Fruit fly (Drosophila melanogaster) whole organism, wandering third instar larva: ENCODE measurements around the gene RhoGEF4.

Experiments used
- Abd-B ChIP-seq: fragments of >200 bp; optimal IDR thresholded peaks from 2 replicates; lab custom pipeline; 2017; ENCODE audit warnings: missing biosample characterization, missing genetic modification characterization
- CG32264 ChIP-seq: fragments of 200-800 bp; sonication (Bioruptor generic); optimal IDR thresholded peaks from 2 replicates; lab custom pipeline; 2016; ENCODE audit warnings: missing biosample characterization, missing genetic modification characterization
- CG9705 ChIP-seq: fragments of 200-800 bp; sonication (Bioruptor generic); optimal IDR thresholded peaks from 2 replicates; lab custom pipeline; 2018; ENCODE audit warnings: missing biosample characterization, mild to moderate bottlenecking, missing genetic modification characterization
- CrebA ChIP-seq: fragments of 200-800 bp; sonication (Bioruptor generic); optimal IDR thresholded peaks from 2 replicates; lab custom pipeline; 2016; ENCODE audit warnings: missing biosample characterization, mild to moderate bottlenecking, missing genetic modification characterization, borderline replicate concordance
- Dfd ChIP-seq: fragments of >200 bp; optimal IDR thresholded peaks from 2 replicates; lab custom pipeline; 2017; ENCODE audit warnings: missing biosample characterization, missing genetic modification characterization
- Dif ChIP-seq: fragments of 200-275, 200-300 bp; sonication (Bioruptor generic); optimal IDR thresholded peaks from 2 replicates; lab custom pipeline; 2018; ENCODE audit warnings: missing biosample characterization, missing genetic modification characterization; ENCODE audit not compliant: partially characterized antibody
- GATAd ChIP-seq: sonication (Bioruptor generic); optimal IDR thresholded peaks from 2 replicates; lab custom pipeline; 2016; ENCODE audit warnings: missing biosample characterization, missing genetic modification characterization
- HLH106 ChIP-seq: fragments of 200-800 bp; optimal IDR thresholded peaks from 3 replicates; lab custom pipeline; 2019; ENCODE audit warnings: missing biosample characterization, mild to moderate bottlenecking, missing genetic modification characterization, moderate library complexity
- Hnf4 ChIP-seq: fragments of 200-800 bp; sonication (Bioruptor generic); optimal IDR thresholded peaks from 2 replicates; lab custom pipeline; 2016; ENCODE audit warnings: missing biosample characterization, mild to moderate bottlenecking, missing genetic modification characterization
- Hr78 ChIP-seq: fragments of >200 bp; optimal IDR thresholded peaks from 2 replicates; lab custom pipeline; 2017; ENCODE audit warnings: missing biosample characterization, missing genetic modification characterization
- Hr83 ChIP-seq: fragments of 200-300 bp; sonication (Bioruptor generic); optimal IDR thresholded peaks from 2 replicates; lab custom pipeline; 2016; ENCODE audit warnings: missing biosample characterization, mild to moderate bottlenecking, missing genetic modification characterization, moderate library complexity; ENCODE audit not compliant: poor library complexity, severe bottlenecking
- Jra ChIP-seq: sonication (Bioruptor generic); optimal IDR thresholded peaks from 2 replicates; lab custom pipeline; 2016; ENCODE audit warnings: missing biosample characterization, missing genetic modification characterization
- Mio ChIP-seq: sonication (Bioruptor generic); optimal IDR thresholded peaks from 2 replicates; lab custom pipeline; 2016; ENCODE audit warnings: missing biosample characterization, missing genetic modification characterization
- Myc ChIP-seq: fragments of >200 bp; optimal IDR thresholded peaks from 2 replicates; lab custom pipeline; 2017
- N ChIP-seq: fragments of >200 bp; optimal IDR thresholded peaks from 2 replicates; lab custom pipeline; 2018; ENCODE audit warnings: missing biosample characterization, missing external identifiers, missing genetic modification characterization
- OdsH ChIP-seq: fragments of 200-800 bp; sonication (Bioruptor generic); optimal IDR thresholded peaks from 2 replicates; lab custom pipeline; 2016; ENCODE audit warnings: missing biosample characterization, mild to moderate bottlenecking, missing genetic modification characterization
- Rel ChIP-seq, 2 experiments: fragments of 200-800 bp; sonication (Bioruptor generic) in 1 of 2; optimal IDR thresholded peaks; 2 replicates in 1 of 2; 3 replicates in 1 of 2; lab custom pipeline; 2016 to 2019; ENCODE audit warnings: mild to moderate bottlenecking in 2 of 2, missing biosample characterization in 2 of 2, missing genetic modification characterization in 2 of 2, moderate library complexity in 1 of 2
- Sp1 ChIP-seq: fragments of 200-800 bp; sonication (Bioruptor generic); optimal IDR thresholded peaks from 3 replicates; lab custom pipeline; 2019; ENCODE audit warnings: missing biosample characterization, mild to moderate bottlenecking, missing genetic modification characterization, moderate library complexity
- Vsx2 ChIP-seq: fragments of 200-300, 225-300 bp; sonication (Bioruptor generic); optimal IDR thresholded peaks from 2 replicates; lab custom pipeline; 2018; ENCODE audit warnings: missing biosample characterization, missing genetic modification characterization; ENCODE audit not compliant: partially characterized antibody
- br ChIP-seq: fragments of 200-800 bp; sonication (Bioruptor generic); optimal IDR thresholded peaks from 2 replicates; lab custom pipeline; 2016; ENCODE audit warnings: missing biosample characterization, missing genetic modification characterization
- brk ChIP-seq: fragments of 200-800 bp; sonication (Bioruptor generic); optimal IDR thresholded peaks from 2 replicates; lab custom pipeline; 2016; ENCODE audit warnings: missing biosample characterization, mild to moderate bottlenecking, missing genetic modification characterization
- dl ChIP-seq, 2 experiments: fragments of 175-275, 200-275 bp in 1 of 2; fragments of 200-275 bp in 1 of 2; sonication (Bioruptor generic); optimal IDR thresholded peaks; lab custom pipeline; 2018; ENCODE audit warnings: mild to moderate bottlenecking in 2 of 2, missing biosample characterization in 2 of 2, missing genetic modification characterization in 2 of 2, moderate library complexity in 2 of 2; ENCODE audit not compliant: partially characterized antibody in 2 of 2, insufficient read depth in 1 of 2
- dmrt93B ChIP-seq: fragments of 200-800 bp; sonication (Bioruptor generic); optimal IDR thresholded peaks from 2 replicates; lab custom pipeline; 2018; ENCODE audit warnings: missing biosample characterization, mild to moderate bottlenecking, missing genetic modification characterization
- dsf ChIP-seq: sonication (Bioruptor generic); optimal IDR thresholded peaks from 2 replicates; lab custom pipeline; 2016; ENCODE audit warnings: missing biosample characterization, missing genetic modification characterization, borderline replicate concordance
- ey ChIP-seq: fragments of 200-800 bp; sonication (Bioruptor generic); optimal IDR thresholded peaks from 2 replicates; lab custom pipeline; 2016; ENCODE audit warnings: missing biosample characterization, missing genetic modification characterization
- foxo ChIP-seq, 2 experiments: fragments of 200-800 bp; sonication (Bioruptor generic); optimal IDR thresholded peaks; 2 replicates in 1 of 2; 3 replicates in 1 of 2; lab custom pipeline; 2016 to 2017; ENCODE audit warnings: missing biosample characterization in 2 of 2, missing genetic modification characterization in 2 of 2
- fru ChIP-seq: fragments of 200-800 bp; sonication (Bioruptor generic); optimal IDR thresholded peaks from 3 replicates; lab custom pipeline; 2016; ENCODE audit warnings: missing biosample characterization, mild to moderate bottlenecking, missing genetic modification characterization
- h ChIP-seq: fragments of 200-800 bp; sonication (Bioruptor generic); optimal IDR thresholded peaks from 3 replicates; lab custom pipeline; 2016; ENCODE audit warnings: missing biosample characterization, mild to moderate bottlenecking, missing genetic modification characterization
- jim ChIP-seq: fragments of 175-275, 200-325 bp; sonication (Bioruptor generic); optimal IDR thresholded peaks from 2 replicates; lab custom pipeline; 2016; ENCODE audit warnings: missing biosample characterization, mild to moderate bottlenecking, missing genetic modification characterization
- lola ChIP-seq: fragments of >200 bp; optimal IDR thresholded peaks from 2 replicates; lab custom pipeline; 2017; ENCODE audit warnings: missing biosample characterization, missing genetic modification characterization
- pan ChIP-seq: fragments of >200 bp; optimal IDR thresholded peaks from 2 replicates; lab custom pipeline; 2017
- psq ChIP-seq: fragments of 200-800 bp; sonication (Bioruptor generic); optimal IDR thresholded peaks from 3 replicates; lab custom pipeline; 2017; ENCODE audit warnings: missing biosample characterization, mild to moderate bottlenecking, missing genetic modification characterization, moderate library complexity
- rgr ChIP-seq: fragments of 200-800 bp; sonication (Bioruptor generic); optimal IDR thresholded peaks from 3 replicates; lab custom pipeline; 2016; ENCODE audit warnings: missing biosample characterization, mild to moderate bottlenecking, missing genetic modification characterization
- sage ChIP-seq: fragments of 200-800 bp; sonication (Bioruptor generic); optimal IDR thresholded peaks from 2 replicates; lab custom pipeline; 2016; ENCODE audit warnings: missing biosample characterization, mild to moderate bottlenecking, missing genetic modification characterization
- sv ChIP-seq: fragments of 200-800 bp; sonication (Bioruptor generic); optimal IDR thresholded peaks from 3 replicates; lab custom pipeline; 2016; ENCODE audit warnings: missing biosample characterization, missing genetic modification characterization
- tai ChIP-seq: sonication (Bioruptor generic); optimal IDR thresholded peaks from 2 replicates; lab custom pipeline; 2016; ENCODE audit warnings: missing biosample characterization, missing genetic modification characterization
- usp ChIP-seq: fragments of >200 bp; optimal IDR thresholded peaks from 2 replicates; lab custom pipeline; 2017; ENCODE audit warnings: missing biosample characterization, missing genetic modification characterization
- woc ChIP-seq: sonication (Bioruptor generic); optimal IDR thresholded peaks from 2 replicates; lab custom pipeline; 2016; ENCODE audit warnings: missing biosample characterization, mild to moderate bottlenecking, missing genetic modification characterization

RhoGEF4 gene

DNA sequence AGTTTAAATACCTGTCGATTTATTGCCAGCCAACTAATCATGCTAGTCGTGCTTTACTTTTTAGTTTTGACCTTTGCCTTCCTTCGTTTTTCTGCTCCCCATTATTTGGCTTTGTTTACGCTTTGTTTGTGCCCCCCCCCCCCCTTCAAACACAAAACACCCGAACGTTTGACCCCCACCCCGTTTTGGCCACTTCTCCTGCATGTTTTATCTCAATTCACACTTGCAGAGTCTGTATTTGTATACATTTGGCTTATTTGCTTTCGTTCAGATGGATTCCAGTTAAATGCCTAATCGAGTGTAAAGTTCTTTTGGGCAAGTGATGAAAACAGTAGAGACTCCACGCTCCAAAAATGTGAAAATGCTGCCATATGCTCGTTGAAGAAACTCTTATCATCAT lies 26.1 kb upstream of the RhoGEF4 start:
- no peak for TF ChIP-seq HLH106 (tag; lab: Kevin White, UChicago)
- no peak for TF ChIP-seq sv (GFP tag; lab: Kevin White, UChicago)
- no peak for TF ChIP-seq OdsH (GFP tag; lab: Kevin White, UChicago)
- no peak for TF ChIP-seq dmrt93B
- no peak for TF ChIP-seq br
- TF ChIP-seq Rel (GFP tag; optimal IDR thresholded peaks at IDR 0.05; lab: Kevin White, UChicago): no peak
- no peak for TF ChIP-seq Rel (tag; optimal IDR thresholded peaks at IDR 0.05; lab: Kevin White, UChicago)
- no peak for TF ChIP-seq Myc
- no peak for TF ChIP-seq woc (GFP tag; lab: Kevin White, UChicago)

DNA sequence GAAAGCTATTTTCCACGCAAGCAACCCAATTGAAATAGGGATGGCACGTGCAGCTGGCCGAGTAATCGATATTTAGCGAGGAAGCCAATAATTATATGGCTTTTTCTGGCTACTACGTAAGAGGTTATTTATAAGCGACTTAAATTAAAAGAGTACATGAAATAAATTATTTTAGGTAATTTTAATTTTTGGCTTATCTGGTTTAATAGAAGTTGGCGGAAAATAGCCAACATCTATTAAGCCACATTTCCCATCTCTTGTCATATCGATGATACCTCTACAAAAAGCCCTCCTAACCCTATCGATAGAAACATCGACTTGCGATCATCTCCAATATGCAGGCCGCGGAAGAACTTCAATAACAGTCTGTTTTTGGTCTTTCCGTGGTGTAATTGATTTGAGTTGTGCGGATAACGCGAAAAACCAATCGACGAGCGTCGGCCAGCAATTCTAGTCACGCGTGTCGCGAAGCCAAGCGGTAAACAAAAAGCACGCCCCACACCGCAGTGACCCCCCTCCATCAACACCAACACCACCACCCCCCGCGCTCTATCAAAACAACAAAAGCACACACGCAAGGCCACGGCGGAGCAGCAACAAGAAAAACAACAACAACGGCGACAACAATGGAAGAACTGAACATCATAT lies 24.9 kb upstream of the RhoGEF4 start, which contains the start of the genes Srp19 and qm:
Gene Srp19 (minus strand): TSS at position 51 of the 648 bp plus-strand sequence.
Gene qm (plus strand): TSS at position 330 of the 648 bp plus-strand sequence.
- no peak for TF ChIP-seq N
- TF ChIP-seq GATAd (GFP tag; lab: Kevin White, UChicago): no peak
- peak; percentile 82 for TF ChIP-seq woc (GFP tag; lab: Kevin White, UChicago)
- peak; percentile 23 for TF ChIP-seq rgr (GFP tag; lab: Kevin White, UChicago)
- no peak for TF ChIP-seq lola (GFP tag; lab: Kevin White, UChicago)
- peak; percentile 42 for TF ChIP-seq ey (GFP tag; lab: Kevin White, UChicago)
- no peak for TF ChIP-seq sage (GFP tag; lab: Kevin White, UChicago)
- no peak for TF ChIP-seq CrebA (GFP tag; lab: Kevin White, UChicago)
- TF ChIP-seq jim (GFP tag; lab: Kevin White, UChicago): peak; percentile 7
- peak; percentile 69 for TF ChIP-seq Hnf4 (GFP tag; lab: Kevin White, UChicago)
- TF ChIP-seq psq: no peak
- peak; percentile 69 for TF ChIP-seq h (GFP tag; lab: Kevin White, UChicago)
- no peak for TF ChIP-seq brk
- TF ChIP-seq HLH106 (tag; lab: Kevin White, UChicago): peak; percentile 24
- no peak for TF ChIP-seq dl (GFP tag; optimal IDR thresholded peaks at IDR 0.05; lab: Kevin White, UChicago; ENCODE audit: insufficient read depth in 1 of 2, partially characterized antibody in 2 of 2)
- no peak for TF ChIP-seq Mio (GFP tag; lab: Kevin White, UChicago)
- TF ChIP-seq pan (lab: Kevin White, UChicago): no peak
- peak; percentile 14 for TF ChIP-seq CG9705 (GFP tag; lab: Kevin White, UChicago)
- no peak for TF ChIP-seq Abd-B (GFP tag; lab: Kevin White, UChicago)
- TF ChIP-seq fru (GFP tag; lab: Kevin White, UChicago): peak; percentile 63
- no peak for TF ChIP-seq Hr83
- peak; percentile 87 for TF ChIP-seq Myc
- no peak for TF ChIP-seq tai (GFP tag; lab: Kevin White, UChicago)
- peak; percentile 23 for TF ChIP-seq Dif (GFP tag; lab: Kevin White, UChicago)
- no peak for TF ChIP-seq CG32264 (GFP tag; lab: Kevin White, UChicago)
- no peak for TF ChIP-seq dmrt93B
- peak in 1 of 2 experiments; percentile 77 for TF ChIP-seq foxo (GFP tag; optimal IDR thresholded peaks at IDR 0.05; lab: Kevin White, UChicago)
- TF ChIP-seq Sp1 (GFP tag; lab: Kevin White, UChicago): peak; percentile 55
- TF ChIP-seq Dfd (GFP tag; lab: Kevin White, UChicago): no peak
- TF ChIP-seq usp (GFP tag; lab: Kevin White, UChicago): no peak
- TF ChIP-seq br: peak; percentile 50
- TF ChIP-seq dsf: no peak
- TF ChIP-seq Jra (GFP tag; lab: Kevin White, UChicago): peak; percentile 66
- TF ChIP-seq OdsH (GFP tag; lab: Kevin White, UChicago): peak; percentile 12
- TF ChIP-seq Rel (GFP tag; optimal IDR thresholded peaks at IDR 0.05; lab: Kevin White, UChicago): no peak
- peak; percentile 90 for TF ChIP-seq Rel (tag; optimal IDR thresholded peaks at IDR 0.05; lab: Kevin White, UChicago)
- peak; percentile 25 for TF ChIP-seq sv (GFP tag; lab: Kevin White, UChicago)
- no peak for TF ChIP-seq Vsx2 (GFP tag; lab: Kevin White, UChicago)
- TF ChIP-seq Hr78 (GFP tag; lab: Kevin White, UChicago): no peak
